Fruit fly (Drosophila melanogaster) whole organism, embryonic: Measurements from ENCODE around the gene Wdfy2.

Source experiments
- Abd-B ChIP-seq: fragments of 200-800 bp; sonication (Bioruptor generic); optimal IDR thresholded peaks from 2 replicates; lab custom pipeline; 2018; ENCODE audit warnings: missing biosample characterization, mild to moderate bottlenecking, missing genetic modification characterization, moderate library complexity
- Atf-2 ChIP-seq: fragments of 200-800 bp; sonication (Bioruptor generic); optimal IDR thresholded peaks from 2 replicates; lab custom pipeline; 2016; ENCODE audit warnings: missing biosample characterization, missing genetic modification characterization
- Atf3 ChIP-seq: fragments of 200-800 bp; sonication (Bioruptor generic); optimal IDR thresholded peaks from 3 replicates; lab custom pipeline; 2016; ENCODE audit warnings: missing biosample characterization, missing genetic modification characterization
- B-H2 ChIP-seq: fragments of 200-800 bp; sonication (Bioruptor generic); optimal IDR thresholded peaks from 2 replicates; lab custom pipeline; 2018; ENCODE audit warnings: missing biosample characterization, mild to moderate bottlenecking, missing genetic modification characterization
- Bgb ChIP-seq: fragments of 200-800 bp; sonication (Bioruptor generic); IDR thresholded peaks from 2 replicates; pipeline ENCODE4 v1.3.6; 2022; ENCODE audit warnings: missing biosample characterization, missing genetic modification characterization; ENCODE audit not compliant: partially characterized antibody
- CG11085 ChIP-seq: fragments of 200-800 bp; sonication (Bioruptor generic); IDR thresholded peaks from 2 replicates; pipeline ENCODE4 v1.3.6; 2022; ENCODE audit warnings: missing biosample characterization, missing genetic modification characterization
- CG11093 ChIP-seq: fragments of 200-800 bp; sonication (Bioruptor generic); IDR thresholded peaks from 3 replicates; pipeline ENCODE4 v1.3.6; 2022; ENCODE audit warnings: missing biosample characterization, missing genetic modification characterization
- CG13424 ChIP-seq: fragments of 200-800 bp; sonication (Bioruptor generic); optimal IDR thresholded peaks from 2 replicates; lab custom pipeline; 2019; ENCODE audit warnings: missing biosample characterization, mild to moderate bottlenecking, missing genetic modification characterization, moderate library complexity
- CG13624 ChIP-seq: fragments of 200-800 bp; sonication (Bioruptor generic); optimal IDR thresholded peaks from 2 replicates; lab custom pipeline; 2016; ENCODE audit warnings: missing biosample characterization, missing genetic modification characterization
- CG14965 ChIP-seq: fragments of 200-800 bp; sonication (Bioruptor generic); optimal IDR thresholded peaks from 2 replicates; lab custom pipeline; 2016; ENCODE audit warnings: missing biosample characterization, missing genetic modification characterization, borderline replicate concordance
- CG15514 ChIP-seq: fragments of 200-800 bp; sonication (Bioruptor generic); optimal IDR thresholded peaks from 3 replicates; lab custom pipeline; 2017; ENCODE audit warnings: missing biosample characterization, missing genetic modification characterization, mild to moderate bottlenecking, moderate library complexity, missing genetic modification reagents
- CG16813 ChIP-seq: fragments of 200-800 bp; sonication (Bioruptor generic); IDR thresholded peaks from 3 replicates; pipeline ENCODE4 v1.3.6; 2022; ENCODE audit warnings: missing biosample characterization, missing genetic modification characterization; ENCODE audit not compliant: partially characterized antibody
- CG17359 ChIP-seq: fragments of 200-800 bp; sonication (Bioruptor generic); optimal IDR thresholded peaks from 3 replicates; lab custom pipeline; 2018; ENCODE audit warnings: missing biosample characterization, mild to moderate bottlenecking, missing genetic modification characterization, moderate library complexity
- CG1792 ChIP-seq: fragments of 200-800 bp; sonication (Bioruptor generic); optimal IDR thresholded peaks from 2 replicates; lab custom pipeline; 2016; ENCODE audit warnings: missing biosample characterization, missing genetic modification characterization
- CG18764 ChIP-seq: fragments of 200-800 bp; sonication (Bioruptor generic); optimal IDR thresholded peaks from 3 replicates; lab custom pipeline; 2016; ENCODE audit warnings: missing biosample characterization, missing genetic modification characterization
- CG3847 ChIP-seq: fragments of 200-800 bp; sonication (Bioruptor generic); IDR thresholded peaks from 2 replicates; pipeline ENCODE4 v1.3.6; 2022; ENCODE audit warnings: missing biosample characterization, missing genetic modification characterization
- CG6791 ChIP-seq: fragments of 200-800 bp; sonication (Bioruptor generic); IDR thresholded peaks from 3 replicates; pipeline ENCODE4 v1.3.6; 2022; ENCODE audit warnings: missing biosample characterization, missing genetic modification characterization; ENCODE audit not compliant: partially characterized antibody
- CG7963 ChIP-seq: fragments of 200-800 bp; sonication (Bioruptor generic); IDR thresholded peaks from 3 replicates; pipeline ENCODE4 v1.3.6; 2022; ENCODE audit warnings: missing biosample characterization, missing genetic modification characterization; ENCODE audit not compliant: partially characterized antibody
- CG7987 ChIP-seq: fragments of 200-800 bp; sonication (Bioruptor generic); optimal IDR thresholded peaks from 2 replicates; lab custom pipeline; 2018; ENCODE audit warnings: missing biosample characterization, mild to moderate bottlenecking, missing genetic modification characterization, moderate library complexity
- Dref ChIP-seq: fragments of 200-800 bp; sonication (Bioruptor generic); IDR thresholded peaks from 2 replicates; pipeline ENCODE4 v1.3.6; 2022; ENCODE audit warnings: missing biosample characterization, missing genetic modification characterization
- Hr3 ChIP-seq: fragments of 200-800 bp; sonication (Bioruptor generic); optimal IDR thresholded peaks from 3 replicates; lab custom pipeline; 2016; ENCODE audit warnings: missing biosample characterization, missing genetic modification characterization
- Jarid2 ChIP-seq: fragments of 200-800 bp; sonication (Bioruptor generic); optimal IDR thresholded peaks from 3 replicates; lab custom pipeline; 2017; ENCODE audit warnings: mild to moderate bottlenecking, missing biosample characterization, missing genetic modification reagents, missing genetic modification characterization
- Nf-YB ChIP-seq: fragments of 200-800 bp; sonication (Bioruptor generic); optimal IDR thresholded peaks from 3 replicates; lab custom pipeline; 2019; ENCODE audit warnings: missing biosample characterization, mild to moderate bottlenecking, missing genetic modification characterization, moderate library complexity
- Opbp ChIP-seq: fragments of 200-800 bp; sonication (Bioruptor generic); IDR thresholded peaks from 3 replicates; pipeline ENCODE4 v1.3.6; 2022; ENCODE audit warnings: missing biosample characterization, missing genetic modification characterization; ENCODE audit not compliant: partially characterized antibody
- Rx ChIP-seq: fragments of 200-800 bp; sonication (Bioruptor generic); IDR thresholded peaks from 2 replicates; pipeline ENCODE4 v1.3.6; 2022; ENCODE audit warnings: missing biosample characterization, missing genetic modification characterization
- Taf1 ChIP-seq: fragments of 200-800 bp; sonication (Bioruptor generic); IDR thresholded peaks from 2 replicates; pipeline ENCODE4 v1.3.6; 2022; ENCODE audit warnings: missing biosample characterization, missing genetic modification characterization
- Trl ChIP-seq, 3 experiments: fragments of >200 bp in 2 of 3; fragments of 200-800 bp in 1 of 3; sonication (Bioruptor generic) in 1 of 3; optimal IDR thresholded peaks; 2 replicates in 1 of 3; 3 replicates in 2 of 3; lab custom pipeline; 2016 to 2017; ENCODE audit warnings: missing biosample characterization in 1 of 3, missing genetic modification characterization in 1 of 3
- bcd ChIP-seq: fragments of 200-800 bp; sonication (Bioruptor generic); optimal IDR thresholded peaks from 2 replicates; lab custom pipeline; 2017; ENCODE audit warnings: missing biosample characterization, mild to moderate bottlenecking, missing genetic modification characterization
- cad ChIP-seq: fragments of >200 bp; optimal IDR thresholded peaks from 2 replicates; lab custom pipeline; 2017; ENCODE audit warnings: missing biosample characterization, missing genetic modification characterization
- dysf ChIP-seq: fragments of 200-800 bp; sonication (Bioruptor generic); IDR thresholded peaks from 3 replicates; pipeline ENCODE4 v1.3.6; 2022; ENCODE audit warnings: missing biosample characterization, missing genetic modification characterization
- emc ChIP-seq: fragments of 200-800 bp; sonication (Bioruptor generic); optimal IDR thresholded peaks from 2 replicates; lab custom pipeline; 2016; ENCODE audit warnings: missing biosample characterization, missing genetic modification characterization
- esg ChIP-seq: fragments of 200-800 bp; sonication (Bioruptor generic); conservative IDR thresholded peaks from 2 replicates; pipeline ENCODE4 v1.3.6; 2022; ENCODE audit warnings: missing biosample characterization, missing genetic modification characterization
- ewg ChIP-seq: fragments of 200-800 bp; sonication (Bioruptor generic); optimal IDR thresholded peaks from 3 replicates; lab custom pipeline; 2017; ENCODE audit warnings: mild to moderate bottlenecking, missing biosample characterization, missing genetic modification reagents, missing genetic modification characterization
- gcm ChIP-seq: fragments of 200-800 bp; sonication (Bioruptor generic); optimal IDR thresholded peaks from 2 replicates; lab custom pipeline; 2019; ENCODE audit warnings: missing biosample characterization, mild to moderate bottlenecking, missing genetic modification characterization, moderate library complexity
- gsb-n ChIP-seq: fragments of 200-800 bp; sonication (Bioruptor generic); optimal IDR thresholded peaks from 3 replicates; lab custom pipeline; 2018; ENCODE audit warnings: missing biosample characterization, mild to moderate bottlenecking, missing genetic modification characterization
- knrl ChIP-seq: fragments of 200-800 bp; sonication (Bioruptor generic); IDR thresholded peaks from 3 replicates; pipeline ENCODE4 v1.3.6; 2022; ENCODE audit warnings: missing biosample characterization, missing genetic modification characterization; ENCODE audit not compliant: partially characterized antibody
- odd ChIP-seq: fragments of 200-800 bp; sonication (Bioruptor generic); optimal IDR thresholded peaks from 2 replicates; lab custom pipeline; 2017; ENCODE audit warnings: missing biosample characterization, mild to moderate bottlenecking, missing genetic modification characterization
- org-1 ChIP-seq: fragments of 200-800 bp; sonication (Bioruptor generic); optimal IDR thresholded peaks from 2 replicates; lab custom pipeline; 2017; ENCODE audit warnings: missing biosample characterization, missing genetic modification characterization
- pnt ChIP-seq: fragments of 200-800 bp; sonication (Bioruptor generic); optimal IDR thresholded peaks from 3 replicates; lab custom pipeline; 2016; ENCODE audit warnings: missing biosample characterization, missing genetic modification characterization
- schlank ChIP-seq: fragments of 200-800 bp; sonication (Bioruptor generic); optimal IDR thresholded peaks from 2 replicates; lab custom pipeline; 2018; ENCODE audit warnings: missing biosample characterization, mild to moderate bottlenecking, missing genetic modification characterization
- seq ChIP-seq: fragments of 200-800 bp; sonication (Bioruptor generic); IDR thresholded peaks from 2 replicates; pipeline ENCODE4 v1.3.6; 2022; ENCODE audit warnings: missing biosample characterization, missing genetic modification characterization
- sim ChIP-seq: fragments of 200-800 bp; sonication (Bioruptor generic); IDR thresholded peaks from 2 replicates; pipeline ENCODE4 v1.3.6; 2022; ENCODE audit warnings: missing biosample characterization, missing genetic modification characterization
- sob ChIP-seq: fragments of 200-800 bp; sonication (Bioruptor generic); IDR thresholded peaks from 2 replicates; pipeline ENCODE4 v1.3.6; 2022; ENCODE audit warnings: missing biosample characterization, missing genetic modification characterization
- tgo ChIP-seq: fragments of 200-800 bp; sonication (Bioruptor generic); IDR thresholded peaks from 3 replicates; pipeline ENCODE4 v1.3.6; 2022; ENCODE audit warnings: missing biosample characterization, missing genetic modification characterization
- wdn ChIP-seq: fragments of 200-800 bp; sonication (Bioruptor generic); IDR thresholded peaks from 2 replicates; pipeline ENCODE4 v1.3.6; 2022; ENCODE audit warnings: missing biosample characterization, missing genetic modification characterization
- wek ChIP-seq: fragments of 200-800 bp; sonication (Bioruptor generic); optimal IDR thresholded peaks from 3 replicates; lab custom pipeline; 2018; ENCODE audit warnings: missing biosample characterization, mild to moderate bottlenecking, missing genetic modification characterization, moderate library complexity
- wor ChIP-seq: fragments of 200-800 bp; sonication (Bioruptor generic); IDR thresholded peaks from 2 replicates; pipeline ENCODE4 v1.3.6; 2022; ENCODE audit warnings: missing biosample characterization, missing genetic modification characterization
- zen2 ChIP-seq: fragments of 200-800 bp; sonication (Bioruptor generic); IDR thresholded peaks from 3 replicates; pipeline ENCODE4 v1.3.6; 2022; ENCODE audit warnings: missing biosample characterization, missing genetic modification characterization; ENCODE audit not compliant: partially characterized antibody
- zf30C ChIP-seq: fragments of 200-800 bp; sonication (Bioruptor generic); optimal IDR thresholded peaks from 3 replicates; lab custom pipeline; 2018; ENCODE audit warnings: missing biosample characterization, mild to moderate bottlenecking, missing genetic modification characterization

Wdfy2 gene

DNA sequence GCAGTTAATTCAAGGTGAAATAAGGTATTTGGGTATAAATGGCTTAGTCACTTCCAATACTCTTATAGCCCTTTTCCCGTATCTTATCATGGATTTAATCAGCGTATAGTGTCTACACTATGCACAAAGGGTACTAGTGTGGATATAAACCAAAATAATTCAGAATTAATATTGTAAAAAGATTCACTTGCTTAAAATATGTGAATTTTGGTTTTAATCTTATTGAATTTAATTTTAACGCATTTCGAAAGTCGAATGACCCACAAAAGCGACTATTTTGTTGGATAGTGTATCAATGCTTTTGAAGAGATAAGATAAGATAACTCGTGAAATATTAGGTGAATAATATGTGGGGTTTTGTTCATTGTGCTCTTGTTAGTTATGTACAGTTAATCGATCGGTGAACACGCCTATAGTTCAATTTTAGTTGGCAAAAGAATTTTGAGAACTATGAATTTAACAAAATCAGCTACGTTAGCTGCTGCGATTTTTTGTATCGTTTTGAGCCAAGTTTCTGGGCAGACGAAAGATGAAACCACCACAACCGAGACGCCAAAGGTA, 41.1 kb upstream of the Wdfy2 start, which contains the start of gene CG5096 (continued):
- peak; percentile 94 for TF ChIP-seq CG17359 (tag; lab: Kevin White, UChicago)
- TF ChIP-seq CG3847 (GFP tag; lab: Robert Waterston, UW), result peak; percentile 82; the same call in 1 of the 2 replicates
- peak; percentile 79 for TF ChIP-seq Hr3
- peak; percentile 72 for TF ChIP-seq gsb-n (tag; lab: Kevin White, UChicago)
- peak; percentile 79 for TF ChIP-seq CG13624 (GFP tag; lab: Kevin White, UChicago)
- peak; percentile 79 for TF ChIP-seq bcd (GFP tag; lab: Kevin White, UChicago)
- TF ChIP-seq Rx, result no peak
- peak; percentile 90 for TF ChIP-seq tgo (GFP tag; lab: Robert Waterston, UW)
- TF ChIP-seq CG11093 (GFP tag; lab: Robert Waterston, UW), result peak; percentile 65; the same call in 1 of the 3 replicates
- TF ChIP-seq esg (GFP tag; lab: Robert Waterston, UW), result peak; percentile 82
- TF ChIP-seq Opbp, result no peak
- no peak for TF ChIP-seq CG14965 (GFP tag; lab: Kevin White, UChicago)
- peak; percentile 70 for TF ChIP-seq Atf-2 (GFP tag; lab: Kevin White, UChicago)
- TF ChIP-seq knrl (GFP tag; lab: Robert Waterston, UW), result no peak
- peak; percentile 79 for TF ChIP-seq wdn (GFP tag; lab: Robert Waterston, UW)
- no peak for TF ChIP-seq Bgb (GFP tag; lab: Robert Waterston, UW)
- TF ChIP-seq org-1, result peak; percentile 78
- TF ChIP-seq CG15514 (GFP tag; lab: Kevin White, UChicago), result peak; percentile 85
- TF ChIP-seq zf30C (GFP tag; lab: Kevin White, UChicago), result no peak
- TF ChIP-seq CG1792, result peak; percentile 78
- no peak for TF ChIP-seq CG6791 (GFP tag; lab: Robert Waterston, UW)
- TF ChIP-seq CG16813, result no peak
- TF ChIP-seq B-H2 (GFP tag; lab: Kevin White, UChicago), result peak; percentile 84
- peak; percentile 93 for TF ChIP-seq CG13424 (tag; lab: Kevin White, UChicago)
- TF ChIP-seq CG11085 (GFP tag; lab: Robert Waterston, UW), result peak; percentile 83
- TF ChIP-seq Taf1 (GFP tag; lab: Robert Waterston, UW), result peak; percentile 82
- TF ChIP-seq CG18764, result peak; percentile 68
- no peak for TF ChIP-seq cad (GFP tag; lab: Kevin White, UChicago)
- no peak for TF ChIP-seq Trl (optimal IDR thresholded peaks at IDR 0.05; lab: Kevin White, UChicago)
- peak; percentile 74 for TF ChIP-seq Trl (GFP tag; optimal IDR thresholded peaks at IDR 0.05; lab: Kevin White, UChicago)
- no peak for TF ChIP-seq Dref (GFP tag; lab: Robert Waterston, UW)
- TF ChIP-seq schlank (tag; lab: Kevin White, UChicago), result peak; percentile 84
- peak; percentile 59 for TF ChIP-seq emc
- TF ChIP-seq zen2 (GFP tag; lab: Robert Waterston, UW), result no peak
- TF ChIP-seq sim (GFP tag; lab: Robert Waterston, UW), result peak; percentile 70; the same call in 1 of the 2 replicates
- TF ChIP-seq Abd-B (GFP tag; lab: Kevin White, UChicago), result no peak
- TF ChIP-seq Nf-YB, result peak; percentile 74
- TF ChIP-seq Jarid2 (GFP tag; lab: Kevin White, UChicago), result no peak
- peak; percentile 75 for TF ChIP-seq odd (GFP tag; lab: Kevin White, UChicago)
- peak; percentile 80 for TF ChIP-seq CG7987 (GFP tag; lab: Kevin White, UChicago)
- TF ChIP-seq seq (GFP tag; lab: Robert Waterston, UW), result peak; percentile 89
- TF ChIP-seq dysf (GFP tag; lab: Robert Waterston, UW), result peak; percentile 90
- TF ChIP-seq CG7963 (GFP tag; lab: Robert Waterston, UW), result no peak
- TF ChIP-seq wor (GFP tag; lab: Robert Waterston, UW), result peak; percentile 76
- TF ChIP-seq pnt (GFP tag; lab: Kevin White, UChicago), result peak; percentile 71
- TF ChIP-seq ewg (GFP tag; lab: Kevin White, UChicago), result peak; percentile 64
- TF ChIP-seq gcm, result peak; percentile 87
- peak; percentile 37 for TF ChIP-seq Atf3
- peak; percentile 92; the same call in 1 of the 2 replicates for TF ChIP-seq sob (GFP tag; lab: Robert Waterston, UW)
- TF ChIP-seq wek (GFP tag; lab: Kevin White, UChicago), result peak; percentile 48
